Fruit fly (Drosophila melanogaster): Measurements from ENCODE around the gene yata.

The yata gene

dm6 chr3R:29782367-29782766 is 33.3 kb downstream of the yata start (continued):
- TF ChIP-seq CG6854 (GFP tag; optimal IDR thresholded peaks at IDR 0.05) (peak; percentile 20), CG14050 (GFP tag; IDR thresholded peaks at IDR 0.05) (no peak; the same call in 2 of the 3 replicates), ERR (GFP tag; optimal IDR thresholded peaks at IDR 0.05) (peak; percentile 16), ab (GFP tag; optimal IDR thresholded peaks at IDR 0.05) (no peak), ato (GFP tag; IDR thresholded peaks at IDR 0.05; ENCODE audit: partially characterized antibody) (peak; percentile 56; the same call in 1 of the 2 replicates), insv (GFP tag; optimal IDR thresholded peaks at IDR 0.05) (no peak), pnt (GFP tag; optimal IDR thresholded peaks at IDR 0.05) (no peak), inv (GFP tag; IDR thresholded peaks at IDR 0.05; ENCODE audit: partially characterized antibody) (peak; percentile 28; the same call in 1 of the 2 replicates), nerfin-2 (GFP tag; IDR thresholded peaks at IDR 0.05; ENCODE audit: partially characterized antibody) (no peak), hkb (optimal IDR thresholded peaks at IDR 0.05) (no peak), hkb (GFP tag; IDR thresholded peaks at IDR 0.05) (peak; percentile 49), hbn (GFP tag; IDR thresholded peaks at IDR 0.05; ENCODE audit: partially characterized antibody) (no peak), CG12744 (GFP tag; optimal IDR thresholded peaks at IDR 0.05) (no peak), CG14667 (GFP tag; IDR thresholded peaks at IDR 0.05) (no peak), twi (tag; optimal IDR thresholded peaks at IDR 0.05) (no peak), sens (GFP tag) (peak; percentile 42), Antp (GFP tag; optimal IDR thresholded peaks at IDR 0.05) (peak; percentile 18), CG17612 (GFP tag; IDR thresholded peaks at IDR 0.05) (no peak), CG18262 (tag; optimal IDR thresholded peaks at IDR 0.05) (no peak), CG13775 (GFP tag; optimal IDR thresholded peaks at IDR 0.05) (no peak), CG14441 (GFP tag; IDR thresholded peaks at IDR 0.05) (no peak), CG6683 (GFP tag; optimal IDR thresholded peaks at IDR 0.05) (peak; percentile 33), Xbp1 (GFP tag; optimal IDR thresholded peaks at IDR 0.05) (no peak), CG7987 (GFP tag; optimal IDR thresholded peaks at IDR 0.05) (peak; percentile 64), abd-A (tag; optimal IDR thresholded peaks at IDR 0.05) (peak; percentile 69), CG34224 (GFP tag; IDR thresholded peaks at IDR 0.05; ENCODE audit: partially characterized antibody) (peak; percentile 64), danr (GFP tag; IDR thresholded peaks at IDR 0.05) (no peak), chinmo (GFP tag; IDR thresholded peaks at IDR 0.05; ENCODE audit: partially characterized antibody) (peak; percentile 96; the same call in 3 of the 4 replicates), CG2678 (tag; optimal IDR thresholded peaks at IDR 0.05) (peak; percentile 50), pan (optimal IDR thresholded peaks at IDR 0.05) (no peak), pan (GFP tag; optimal IDR thresholded peaks at IDR 0.05 in 1 of 2, IDR thresholded peaks at IDR 0.05 in 1 of 2) (peak in 1 of 2 experiments; percentile 26), wdn (GFP tag; IDR thresholded peaks at IDR 0.05) (no peak), CG15601 (tag; optimal IDR thresholded peaks at IDR 0.05) (no peak), CG17829 (tag; optimal IDR thresholded peaks at IDR 0.05) (no peak), CG4424 (GFP tag; optimal IDR thresholded peaks at IDR 0.05) (no peak), ci (GFP tag; IDR thresholded peaks at IDR 0.05) (peak; percentile 56; the same call in 2 of the 3 replicates), Hr39 (optimal IDR thresholded peaks at IDR 0.05) (no peak), CG7271 (tag; optimal IDR thresholded peaks at IDR 0.05) (no peak), CG13296 (GFP tag; optimal IDR thresholded peaks at IDR 0.05) (peak; percentile 50), MTF-1 (GFP tag; optimal IDR thresholded peaks at IDR 0.05; ENCODE audit: borderline replicate concordance) (peak; percentile 37), CG8478 (optimal IDR thresholded peaks at IDR 0.05) (no peak), H2.0 (GFP tag; IDR thresholded peaks at IDR 0.05) (no peak), klu (GFP tag; IDR thresholded peaks at IDR 0.05) (no peak), CG1603 (tag; optimal IDR thresholded peaks at IDR 0.05) (no peak), D19A (tag; optimal IDR thresholded peaks at IDR 0.05) (no peak), mirr (GFP tag; optimal IDR thresholded peaks at IDR 0.05) (peak; percentile 66), CG18599 (GFP tag; optimal IDR thresholded peaks at IDR 0.05) (peak; percentile 46), eyg (GFP tag; optimal IDR thresholded peaks at IDR 0.05) (no peak), sc (optimal IDR thresholded peaks at IDR 0.05) (no peak), sc (GFP tag; optimal IDR thresholded peaks at IDR 0.05) (no peak), CG10979 (tag; optimal IDR thresholded peaks at IDR 0.05) (no peak), CG2202 (tag; optimal IDR thresholded peaks at IDR 0.05) (no peak)

Data from whole organism, embryonic.